Fruit fly (Drosophila melanogaster) whole organism, embryonic: ENCODE results near the gene pall.

Source experiments
- Atf3 ChIP-seq: fragments of 200-800 bp; sonication (Bioruptor generic); optimal IDR thresholded peaks from 3 replicates; lab custom pipeline; 2016; ENCODE audit warnings: missing biosample characterization, missing genetic modification characterization
- Atf6 ChIP-seq: fragments of 200-800 bp; sonication (Bioruptor generic); IDR thresholded peaks from 2 replicates; pipeline ENCODE4 v1.3.6; 2022; ENCODE audit warnings: missing biosample characterization, missing genetic modification characterization
- Awh ChIP-seq: fragments of 200-800 bp; sonication (Bioruptor generic); IDR thresholded peaks from 2 replicates; pipeline ENCODE4, ENCODE4 v1.3.6; 2022; ENCODE audit warnings: missing biosample characterization, missing genetic modification characterization
- BEAF-32 ChIP-seq: fragments of 200-800 bp; sonication (Bioruptor generic); optimal IDR thresholded peaks from 3 replicates; lab custom pipeline; 2017; ENCODE audit warnings: missing biosample characterization, missing genetic modification characterization, mild to moderate bottlenecking, moderate library complexity, missing genetic modification reagents
- CG11247 ChIP-seq: fragments of 200-800 bp; sonication (Bioruptor generic); IDR thresholded peaks from 2 replicates; pipeline ENCODE4 v1.3.6; 2022; ENCODE audit warnings: missing biosample characterization, missing genetic modification characterization
- CG11456 ChIP-seq: fragments of 200-800 bp; sonication (Bioruptor generic); IDR thresholded peaks from 3 replicates; pipeline ENCODE4 v1.3.6; 2022; ENCODE audit warnings: missing biosample characterization, missing genetic modification characterization
- CG11696 ChIP-seq: fragments of 200-800 bp; sonication (Bioruptor generic); IDR thresholded peaks from 2 replicates; pipeline ENCODE4 v1.3.6; 2022; ENCODE audit warnings: missing biosample characterization, missing genetic modification characterization
- CG3163 ChIP-seq: fragments of 200-800 bp; sonication (Bioruptor generic); optimal IDR thresholded peaks from 3 replicates; lab custom pipeline; 2016; ENCODE audit warnings: missing biosample characterization, missing genetic modification characterization
- CG4404 ChIP-seq: fragments of 200-800 bp; sonication (Bioruptor generic); IDR thresholded peaks from 2 replicates; pipeline ENCODE4 v1.3.6; 2022; ENCODE audit warnings: missing biosample characterization, missing genetic modification characterization
- CG4617 ChIP-seq: fragments of 200-800 bp; sonication (Bioruptor generic); optimal IDR thresholded peaks from 3 replicates; lab custom pipeline; 2016; ENCODE audit warnings: missing biosample characterization, missing genetic modification characterization, borderline replicate concordance
- CG4730 ChIP-seq: fragments of 200-800 bp; sonication (Bioruptor generic); IDR thresholded peaks from 2 replicates; pipeline ENCODE4 v1.3.6; 2022; ENCODE audit warnings: missing biosample characterization, missing genetic modification characterization
- CG7271 ChIP-seq: fragments of 200-800 bp; sonication (Bioruptor generic); optimal IDR thresholded peaks from 2 replicates; lab custom pipeline; 2018; ENCODE audit warnings: missing biosample characterization, mild to moderate bottlenecking, missing genetic modification characterization, moderate library complexity
- CG8290 ChIP-seq, 3 experiments: fragments of 200-800 bp; sonication (Bioruptor generic); optimal IDR thresholded peaks; 2 replicates each; lab custom pipeline; 2016 to 2019; ENCODE audit warnings: missing biosample characterization in 3 of 3, missing genetic modification characterization in 3 of 3, mild to moderate bottlenecking in 2 of 3, moderate library complexity in 1 of 3
- CG8359 ChIP-seq: fragments of 200-800 bp; sonication (Bioruptor generic); optimal IDR thresholded peaks from 2 replicates; lab custom pipeline; 2017; ENCODE audit warnings: missing biosample characterization, mild to moderate bottlenecking, missing genetic modification characterization, borderline replicate concordance
- CG9817 ChIP-seq: fragments of 200-800 bp; sonication (Bioruptor generic); optimal IDR thresholded peaks from 2 replicates; lab custom pipeline; 2018; ENCODE audit warnings: missing biosample characterization, mild to moderate bottlenecking, missing genetic modification characterization, moderate library complexity
- CTCF ChIP-seq: fragments of 200-800 bp; sonication (Bioruptor generic); optimal IDR thresholded peaks from 2 replicates; lab custom pipeline; 2017; ENCODE audit warnings: missing biosample characterization, mild to moderate bottlenecking, missing genetic modification characterization, moderate library complexity
- CkIIα-i1 ChIP-seq: fragments of 200-800 bp; sonication (Bioruptor generic); IDR thresholded peaks from 2 replicates; pipeline ENCODE4 v1.3.6; 2022; ENCODE audit warnings: missing biosample characterization, missing genetic modification characterization
- Dbx ChIP-seq: fragments of 200-800 bp; sonication (Bioruptor generic); IDR thresholded peaks from 3 replicates; pipeline ENCODE4 v1.3.6; 2022; ENCODE audit warnings: missing biosample characterization, missing genetic modification characterization
- HLHmδ ChIP-seq: fragments of 200-800 bp; sonication (Bioruptor generic); optimal IDR thresholded peaks from 2 replicates; lab custom pipeline; 2018; ENCODE audit warnings: missing biosample characterization, mild to moderate bottlenecking, missing genetic modification characterization, moderate library complexity
- Hmr ChIP-seq: fragments of 200-800 bp; sonication (Bioruptor generic); optimal IDR thresholded peaks from 3 replicates; lab custom pipeline; 2017; ENCODE audit warnings: mild to moderate bottlenecking, missing biosample characterization, missing genetic modification reagents, missing genetic modification characterization
- Hmx ChIP-seq: fragments of 200-800 bp; sonication (Bioruptor generic); optimal IDR thresholded peaks from 2 replicates; lab custom pipeline; 2016; ENCODE audit warnings: missing biosample characterization, missing genetic modification characterization
- Hr51 ChIP-seq, 2 experiments: fragments of 200-800 bp; sonication (Bioruptor generic); optimal IDR thresholded peaks; 2 replicates in 1 of 2; 3 replicates in 1 of 2; lab custom pipeline; 2016 to 2018; ENCODE audit warnings: missing biosample characterization in 2 of 2, missing genetic modification characterization in 2 of 2, mild to moderate bottlenecking in 1 of 2, moderate library complexity in 1 of 2
- MBD-R2 ChIP-seq: fragments of 200-800 bp; sonication (Bioruptor generic); IDR thresholded peaks from 2 replicates; pipeline ENCODE4 v1.3.6; 2022; ENCODE audit warnings: missing biosample characterization, missing genetic modification characterization
- Trl ChIP-seq, 3 experiments: fragments of >200 bp in 2 of 3; fragments of 200-800 bp in 1 of 3; sonication (Bioruptor generic) in 1 of 3; optimal IDR thresholded peaks; 2 replicates in 1 of 3; 3 replicates in 2 of 3; lab custom pipeline; 2016 to 2017; ENCODE audit warnings: missing biosample characterization in 1 of 3, missing genetic modification characterization in 1 of 3
- YL-1 ChIP-seq: fragments of 200-800 bp; sonication (Bioruptor generic); optimal IDR thresholded peaks from 3 replicates; lab custom pipeline; 2017; ENCODE audit warnings: missing biosample characterization, mild to moderate bottlenecking, missing genetic modification characterization
- aop ChIP-seq: fragments of 200-800 bp; sonication (Bioruptor generic); IDR thresholded peaks from 2 replicates; pipeline ENCODE4 v1.3.6; 2022; ENCODE audit warnings: missing biosample characterization, missing genetic modification characterization
- cg ChIP-seq: fragments of 200-800 bp; sonication (Bioruptor generic); optimal IDR thresholded peaks from 3 replicates; lab custom pipeline; 2019; ENCODE audit warnings: missing biosample characterization, mild to moderate bottlenecking, missing genetic modification characterization, moderate library complexity
- croc ChIP-seq: fragments of 200-800 bp; sonication (Bioruptor generic); conservative IDR thresholded peaks from 3 replicates; pipeline ENCODE4 v1.3.6; 2022; ENCODE audit warnings: missing biosample characterization, missing genetic modification characterization
- disco-r ChIP-seq: fragments of 200-800 bp; sonication (Bioruptor generic); optimal IDR thresholded peaks from 2 replicates; lab custom pipeline; 2016; ENCODE audit warnings: missing biosample characterization, missing genetic modification characterization
- dm ChIP-seq: fragments of 200-800 bp; sonication (Bioruptor generic); optimal IDR thresholded peaks from 3 replicates; lab custom pipeline; 2016; ENCODE audit warnings: missing biosample characterization, missing genetic modification characterization
- dmrt99B ChIP-seq: fragments of 200-800 bp; sonication (Bioruptor generic); optimal IDR thresholded peaks from 2 replicates; lab custom pipeline; 2018; ENCODE audit warnings: missing biosample characterization, mild to moderate bottlenecking, missing genetic modification characterization, moderate library complexity
- hkb ChIP-seq, 2 experiments: fragments of 200-800 bp in 1 of 2; fragments of >200 bp in 1 of 2; sonication (Bioruptor generic) in 1 of 2; IDR thresholded peaks in 1 of 2; optimal IDR thresholded peaks in 1 of 2; 2 replicates each; pipeline versions ENCODE4 v1.3.6 to Lab custom; 2017 to 2022; ENCODE audit warnings: missing biosample characterization in 1 of 2, missing genetic modification characterization in 1 of 2
- lbe ChIP-seq: fragments of 200-800 bp; sonication (Bioruptor generic); optimal IDR thresholded peaks from 2 replicates; lab custom pipeline; 2016; ENCODE audit warnings: missing biosample characterization, mild to moderate bottlenecking, missing genetic modification characterization
- maf-S ChIP-seq: fragments of 200-800 bp; sonication (Bioruptor generic); optimal IDR thresholded peaks from 2 replicates; lab custom pipeline; 2016; ENCODE audit warnings: missing biosample characterization, missing genetic modification characterization
- nerfin-1 ChIP-seq: fragments of 200-800 bp; sonication (Bioruptor generic); optimal IDR thresholded peaks from 3 replicates; lab custom pipeline; 2019; ENCODE audit warnings: missing biosample characterization, mild to moderate bottlenecking, missing genetic modification characterization, moderate library complexity
- p53 ChIP-seq: fragments of 200-800 bp; sonication (Bioruptor generic); optimal IDR thresholded peaks from 2 replicates; lab custom pipeline; 2016; ENCODE audit warnings: missing biosample characterization, missing genetic modification characterization
- phol ChIP-seq: fragments of 200-800 bp; sonication (Bioruptor generic); optimal IDR thresholded peaks from 3 replicates; lab custom pipeline; 2018; ENCODE audit warnings: missing biosample characterization, mild to moderate bottlenecking, missing genetic modification characterization, moderate library complexity
- pum ChIP-seq: fragments of 200-800 bp; sonication (Bioruptor generic); optimal IDR thresholded peaks from 2 replicates; lab custom pipeline; 2016; ENCODE audit warnings: missing biosample characterization, missing genetic modification characterization
- pzg ChIP-seq: fragments of 200-800 bp; sonication (Bioruptor generic); optimal IDR thresholded peaks from 3 replicates; lab custom pipeline; 2018; ENCODE audit warnings: missing biosample characterization, mild to moderate bottlenecking, missing genetic modification characterization, moderate library complexity
- ranshi ChIP-seq: fragments of 200-800 bp; sonication (Bioruptor generic); IDR thresholded peaks from 2 replicates; pipeline ENCODE4 v1.3.6; 2022; ENCODE audit warnings: missing biosample characterization, missing genetic modification characterization
- run ChIP-seq: fragments of 200-800 bp; sonication (Bioruptor generic); optimal IDR thresholded peaks from 3 replicates; lab custom pipeline; 2018; ENCODE audit warnings: missing biosample characterization, mild to moderate bottlenecking, missing genetic modification characterization
- sd ChIP-seq: fragments of 200-800 bp; sonication (Bioruptor generic); optimal IDR thresholded peaks from 3 replicates; lab custom pipeline; 2018; ENCODE audit warnings: missing biosample characterization, mild to moderate bottlenecking, missing genetic modification characterization, moderate library complexity
- slbo ChIP-seq: fragments of 200-800 bp; sonication (Bioruptor generic); IDR thresholded peaks from 2 replicates; pipeline ENCODE4 v1.3.6; 2022; ENCODE audit warnings: missing biosample characterization, missing genetic modification characterization
- sna ChIP-seq: fragments of 200-800 bp; sonication (Bioruptor generic); IDR thresholded peaks from 2 replicates; pipeline ENCODE4 v1.3.6; 2022; ENCODE audit warnings: missing biosample characterization, missing genetic modification characterization; ENCODE audit not compliant: partially characterized antibody
- sr ChIP-seq: fragments of 200-800 bp; sonication (Bioruptor generic); IDR thresholded peaks from 3 replicates; pipeline ENCODE4 v1.3.6; 2022; ENCODE audit warnings: missing biosample characterization, missing genetic modification characterization
- ttk ChIP-seq: fragments of 200-800 bp; sonication (Bioruptor generic); IDR thresholded peaks from 2 replicates; pipeline ENCODE4 v2.1.2; 2022; ENCODE audit warnings: missing biosample characterization, missing genetic modification characterization
- zen2 ChIP-seq: fragments of 200-800 bp; sonication (Bioruptor generic); IDR thresholded peaks from 3 replicates; pipeline ENCODE4 v1.3.6; 2022; ENCODE audit warnings: missing biosample characterization, missing genetic modification characterization; ENCODE audit not compliant: partially characterized antibody
- zfh2 ChIP-seq: fragments of 200-800 bp; sonication (Bioruptor generic); optimal IDR thresholded peaks from 2 replicates; lab custom pipeline; 2016; ENCODE audit warnings: missing biosample characterization, missing genetic modification characterization

The pall gene

dm6 chr3L:9462247-9462769, 25.3 kb downstream of the pall start (continued):
- peak; percentile 72 for TF ChIP-seq pum (GFP tag; lab: Kevin White, UChicago)
- no peak for TF ChIP-seq zen2 (GFP tag; lab: Robert Waterston, UW)
- peak; percentile 98 for TF ChIP-seq phol (tag; lab: Kevin White, UChicago)
- peak; percentile 58; the same call in 1 of the 2 replicates for TF ChIP-seq sna (GFP tag; lab: Robert Waterston, UW)
- peak; percentile 86 for TF ChIP-seq nerfin-1 (tag; lab: Kevin White, UChicago)
- no peak for TF ChIP-seq sd
- TF ChIP-seq cg (GFP tag; lab: Kevin White, UChicago): no peak
- TF ChIP-seq CkIIα-i1: no peak
- no peak for TF ChIP-seq aop (GFP tag; lab: Robert Waterston, UW)
- TF ChIP-seq CG7271 (tag; lab: Kevin White, UChicago): peak; percentile 49
- peak; percentile 70 for TF ChIP-seq slbo (GFP tag; lab: Robert Waterston, UW)
- TF ChIP-seq Dbx: peak; percentile 74; the same call in 2 of the 3 replicates
- peak; percentile 94 for TF ChIP-seq dmrt99B (tag; lab: Kevin White, UChicago)
- TF ChIP-seq CG11696: peak; percentile 35; the same call in 1 of the 2 replicates
- peak; percentile 89 for TF ChIP-seq run (tag; lab: Kevin White, UChicago)
- peak; percentile 0 for TF ChIP-seq CG4617 (GFP tag; lab: Kevin White, UChicago)
- peak; percentile 45; the same call in 1 of the 2 replicates for TF ChIP-seq CG4730 (GFP tag; lab: Robert Waterston, UW)
- TF ChIP-seq p53 (GFP tag; lab: Kevin White, UChicago): peak; percentile 60
- peak; percentile 73; the same call in 1 of the 2 replicates for TF ChIP-seq Atf6
- peak; percentile 31; the same call in 1 of the 2 replicates for TF ChIP-seq Awh (GFP tag; lab: Robert Waterston, UW)
- TF ChIP-seq pzg (GFP tag; lab: Kevin White, UChicago): no peak
- peak; percentile 69 for TF ChIP-seq Hmx (GFP tag; lab: Kevin White, UChicago)
- peak; percentile 46 to 93 for TF ChIP-seq Hr51 (GFP tag; optimal IDR thresholded peaks at IDR 0.05; lab: Kevin White, UChicago)
- TF ChIP-seq croc: peak; percentile 59
- TF ChIP-seq ttk (GFP tag; lab: Robert Waterston, UW): peak; percentile 29; the same call in 1 of the 2 replicates
- peak; percentile 82 for TF ChIP-seq lbe (GFP tag; lab: Kevin White, UChicago)
- TF ChIP-seq CG4404 (GFP tag; lab: Robert Waterston, UW): peak; percentile 47; the same call in 1 of the 2 replicates
- TF ChIP-seq HLHmδ (GFP tag; lab: Kevin White, UChicago): no peak
- no peak for TF ChIP-seq CG11456 (GFP tag; lab: Robert Waterston, UW)
- peak; percentile 43 to 96 for TF ChIP-seq Trl (optimal IDR thresholded peaks at IDR 0.05; lab: Kevin White, UChicago)
- TF ChIP-seq Trl (GFP tag; optimal IDR thresholded peaks at IDR 0.05; lab: Kevin White, UChicago): peak; percentile 80
- TF ChIP-seq CTCF: peak; percentile 53
- TF ChIP-seq Hmr: peak; percentile 92
- peak; percentile 52 for TF ChIP-seq YL-1 (GFP tag; lab: Kevin White, UChicago)
- peak; percentile 79 for TF ChIP-seq CG9817
- peak; percentile 84 for TF ChIP-seq maf-S (GFP tag; lab: Kevin White, UChicago)
- 0 out of 2 replicates have a peak, but pooled peaks have one; percentile 64 for TF ChIP-seq ranshi
- TF ChIP-seq dm (GFP tag; lab: Kevin White, UChicago): no peak
- TF ChIP-seq zfh2 (GFP tag; lab: Kevin White, UChicago): peak; percentile 58
- TF ChIP-seq hkb (optimal IDR thresholded peaks at IDR 0.05; lab: Kevin White, UChicago): no peak
- peak; percentile 86 for TF ChIP-seq hkb (GFP tag; IDR thresholded peaks at IDR 0.05; lab: Robert Waterston, UW)
- TF ChIP-seq CG8290 (GFP tag; optimal IDR thresholded peaks at IDR 0.05; lab: Kevin White, UChicago): peak; percentile 75
- peak; percentile 54 to 77 for TF ChIP-seq CG8290 (tag; optimal IDR thresholded peaks at IDR 0.05; lab: Kevin White, UChicago)
- TF ChIP-seq sr: no peak; the same call in 2 of the 3 replicates
- no peak for TF ChIP-seq CG11247 (GFP tag; lab: Robert Waterston, UW)
- TF ChIP-seq BEAF-32: no peak
- TF ChIP-seq disco-r (GFP tag; lab: Kevin White, UChicago): peak; percentile 59
- TF ChIP-seq MBD-R2: no peak; the same call in 1 of the 2 replicates
- TF ChIP-seq Atf3 (GFP tag; lab: Kevin White, UChicago): peak; percentile 19
- TF ChIP-seq CG8359 (GFP tag; lab: Kevin White, UChicago): peak; percentile 68
- peak; percentile 50 for TF ChIP-seq CG3163 (GFP tag; lab: Kevin White, UChicago)
